Fruit fly (Drosophila melanogaster): Measurements from ENCODE around the gene CG34434.

dm6 chrX:5593868-5594267 lies 22.3 kb downstream of the CG34434 start, which contains the start of gene Vsx1:
- TF ChIP-seq Mnt (GFP tag; optimal IDR thresholded peaks at IDR 0.05) (no peak), CG33017 (tag; optimal IDR thresholded peaks at IDR 0.05) (no peak), CG1620 (GFP tag; optimal IDR thresholded peaks at IDR 0.05) (no peak), cic (GFP tag; optimal IDR thresholded peaks at IDR 0.05) (no peak), CG7045 (GFP tag; optimal IDR thresholded peaks at IDR 0.05) (no peak), CG11617 (GFP tag; optimal IDR thresholded peaks at IDR 0.05) (no peak), kay (GFP tag; ENCODE audit: borderline replicate concordance) (no peak), Hr96 (GFP tag; optimal IDR thresholded peaks at IDR 0.05) (no peak), Crg-1 (GFP tag; optimal IDR thresholded peaks at IDR 0.05) (no peak), CG14711 (tag; optimal IDR thresholded peaks at IDR 0.05) (no peak)

All from whole organism, adult.